Worm (Caenorhabditis elegans): ENCODE measurements around the gene clp-7.

DNA sequence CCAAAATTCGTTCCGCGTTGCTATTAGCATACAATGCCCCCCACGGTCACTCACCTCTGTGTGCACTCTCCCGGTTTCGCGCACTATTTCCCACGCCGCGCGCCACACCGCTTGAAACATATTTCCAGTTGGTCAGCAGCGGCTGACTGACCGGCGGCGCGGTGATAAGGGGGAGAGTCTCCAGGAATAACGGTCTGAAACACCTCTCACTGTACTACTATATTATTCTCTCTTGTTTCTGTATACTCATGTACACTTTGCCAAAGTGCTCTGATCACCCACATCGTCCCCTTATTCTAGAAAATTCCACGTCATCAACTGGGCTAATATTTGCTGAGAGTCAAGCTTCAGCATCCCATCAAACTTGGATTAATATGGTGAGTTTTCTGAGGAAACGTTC, 59.9 kb downstream of the clp-7 start, which contains the start of gene nhr-41:
- TF ChIP-seq klf-2 (GFP tag; conservative IDR thresholded peaks at IDR 0.05) (no peak), flt-1 (GFP tag; IDR thresholded peaks at IDR 0.05) (0 out of 2 replicates have a peak, but pooled peaks have one; percentile 23), tab-1 (GFP tag; IDR thresholded peaks at IDR 0.05) (no peak), cog-1 (tag; optimal IDR thresholded peaks at IDR 0.05) (no peak), med-1 (GFP tag; optimal IDR thresholded peaks at IDR 0.05; ENCODE audit: insufficient read depth) (no peak), ref-1 (GFP tag; conservative IDR thresholded peaks at IDR 0.05) (no peak), ztf-29 (GFP tag; IDR thresholded peaks at IDR 0.05) (no peak), ztf-23 (GFP tag; IDR thresholded peaks at IDR 0.05) (no peak)

Measured in whole organism, midembryonic.